Fruit fly (Drosophila melanogaster) whole organism, wandering third instar larva: Measurements from ENCODE around the gene CG34134.

ENCODE experiments used
- CG32264 ChIP-seq: fragments of 200-800 bp; sonication (Bioruptor generic); optimal IDR thresholded peaks from 2 replicates; lab custom pipeline; 2016; ENCODE audit warnings: missing biosample characterization, missing genetic modification characterization
- CG9705 ChIP-seq: fragments of 200-800 bp; sonication (Bioruptor generic); optimal IDR thresholded peaks from 2 replicates; lab custom pipeline; 2018; ENCODE audit warnings: missing biosample characterization, mild to moderate bottlenecking, missing genetic modification characterization
- CrebA ChIP-seq: fragments of 200-800 bp; sonication (Bioruptor generic); optimal IDR thresholded peaks from 2 replicates; lab custom pipeline; 2016; ENCODE audit warnings: missing biosample characterization, mild to moderate bottlenecking, missing genetic modification characterization, borderline replicate concordance
- Dfd ChIP-seq: fragments of >200 bp; optimal IDR thresholded peaks from 2 replicates; lab custom pipeline; 2017; ENCODE audit warnings: missing biosample characterization, missing genetic modification characterization
- Dif ChIP-seq: fragments of 200-275, 200-300 bp; sonication (Bioruptor generic); optimal IDR thresholded peaks from 2 replicates; lab custom pipeline; 2018; ENCODE audit warnings: missing biosample characterization, missing genetic modification characterization; ENCODE audit not compliant: partially characterized antibody
- GATAd ChIP-seq: sonication (Bioruptor generic); optimal IDR thresholded peaks from 2 replicates; lab custom pipeline; 2016; ENCODE audit warnings: missing biosample characterization, missing genetic modification characterization
- HLH106 ChIP-seq: fragments of 200-800 bp; optimal IDR thresholded peaks from 3 replicates; lab custom pipeline; 2019; ENCODE audit warnings: missing biosample characterization, mild to moderate bottlenecking, missing genetic modification characterization, moderate library complexity
- Hnf4 ChIP-seq: fragments of 200-800 bp; sonication (Bioruptor generic); optimal IDR thresholded peaks from 2 replicates; lab custom pipeline; 2016; ENCODE audit warnings: missing biosample characterization, mild to moderate bottlenecking, missing genetic modification characterization
- Hr78 ChIP-seq: fragments of >200 bp; optimal IDR thresholded peaks from 2 replicates; lab custom pipeline; 2017; ENCODE audit warnings: missing biosample characterization, missing genetic modification characterization
- Hr83 ChIP-seq: fragments of 200-300 bp; sonication (Bioruptor generic); optimal IDR thresholded peaks from 2 replicates; lab custom pipeline; 2016; ENCODE audit warnings: missing biosample characterization, mild to moderate bottlenecking, missing genetic modification characterization, moderate library complexity; ENCODE audit not compliant: poor library complexity, severe bottlenecking
- Jra ChIP-seq: sonication (Bioruptor generic); optimal IDR thresholded peaks from 2 replicates; lab custom pipeline; 2016; ENCODE audit warnings: missing biosample characterization, missing genetic modification characterization
- Mio ChIP-seq: sonication (Bioruptor generic); optimal IDR thresholded peaks from 2 replicates; lab custom pipeline; 2016; ENCODE audit warnings: missing biosample characterization, missing genetic modification characterization
- Myc ChIP-seq: fragments of >200 bp; optimal IDR thresholded peaks from 2 replicates; lab custom pipeline; 2017
- N ChIP-seq: fragments of >200 bp; optimal IDR thresholded peaks from 2 replicates; lab custom pipeline; 2018; ENCODE audit warnings: missing biosample characterization, missing external identifiers, missing genetic modification characterization
- OdsH ChIP-seq: fragments of 200-800 bp; sonication (Bioruptor generic); optimal IDR thresholded peaks from 2 replicates; lab custom pipeline; 2016; ENCODE audit warnings: missing biosample characterization, mild to moderate bottlenecking, missing genetic modification characterization
- Rel ChIP-seq, 2 experiments: fragments of 200-800 bp; sonication (Bioruptor generic) in 1 of 2; optimal IDR thresholded peaks; 2 replicates in 1 of 2; 3 replicates in 1 of 2; lab custom pipeline; 2016 to 2019; ENCODE audit warnings: mild to moderate bottlenecking in 2 of 2, missing biosample characterization in 2 of 2, missing genetic modification characterization in 2 of 2, moderate library complexity in 1 of 2
- Sp1 ChIP-seq: fragments of 200-800 bp; sonication (Bioruptor generic); optimal IDR thresholded peaks from 3 replicates; lab custom pipeline; 2019; ENCODE audit warnings: missing biosample characterization, mild to moderate bottlenecking, missing genetic modification characterization, moderate library complexity
- Vsx2 ChIP-seq: fragments of 200-300, 225-300 bp; sonication (Bioruptor generic); optimal IDR thresholded peaks from 2 replicates; lab custom pipeline; 2018; ENCODE audit warnings: missing biosample characterization, missing genetic modification characterization; ENCODE audit not compliant: partially characterized antibody
- br ChIP-seq: fragments of 200-800 bp; sonication (Bioruptor generic); optimal IDR thresholded peaks from 2 replicates; lab custom pipeline; 2016; ENCODE audit warnings: missing biosample characterization, missing genetic modification characterization
- brk ChIP-seq: fragments of 200-800 bp; sonication (Bioruptor generic); optimal IDR thresholded peaks from 2 replicates; lab custom pipeline; 2016; ENCODE audit warnings: missing biosample characterization, mild to moderate bottlenecking, missing genetic modification characterization
- dl ChIP-seq, 2 experiments: fragments of 175-275, 200-275 bp in 1 of 2; fragments of 200-275 bp in 1 of 2; sonication (Bioruptor generic); optimal IDR thresholded peaks; lab custom pipeline; 2018; ENCODE audit warnings: mild to moderate bottlenecking in 2 of 2, missing biosample characterization in 2 of 2, missing genetic modification characterization in 2 of 2, moderate library complexity in 2 of 2; ENCODE audit not compliant: partially characterized antibody in 2 of 2, insufficient read depth in 1 of 2
- dmrt93B ChIP-seq: fragments of 200-800 bp; sonication (Bioruptor generic); optimal IDR thresholded peaks from 2 replicates; lab custom pipeline; 2018; ENCODE audit warnings: missing biosample characterization, mild to moderate bottlenecking, missing genetic modification characterization
- ey ChIP-seq: fragments of 200-800 bp; sonication (Bioruptor generic); optimal IDR thresholded peaks from 2 replicates; lab custom pipeline; 2016; ENCODE audit warnings: missing biosample characterization, missing genetic modification characterization
- foxo ChIP-seq, 2 experiments: fragments of 200-800 bp; sonication (Bioruptor generic); optimal IDR thresholded peaks; 2 replicates in 1 of 2; 3 replicates in 1 of 2; lab custom pipeline; 2016 to 2017; ENCODE audit warnings: missing biosample characterization in 2 of 2, missing genetic modification characterization in 2 of 2
- fru ChIP-seq: fragments of 200-800 bp; sonication (Bioruptor generic); optimal IDR thresholded peaks from 3 replicates; lab custom pipeline; 2016; ENCODE audit warnings: missing biosample characterization, mild to moderate bottlenecking, missing genetic modification characterization
- h ChIP-seq: fragments of 200-800 bp; sonication (Bioruptor generic); optimal IDR thresholded peaks from 3 replicates; lab custom pipeline; 2016; ENCODE audit warnings: missing biosample characterization, mild to moderate bottlenecking, missing genetic modification characterization
- jim ChIP-seq: fragments of 175-275, 200-325 bp; sonication (Bioruptor generic); optimal IDR thresholded peaks from 2 replicates; lab custom pipeline; 2016; ENCODE audit warnings: missing biosample characterization, mild to moderate bottlenecking, missing genetic modification characterization
- lola ChIP-seq: fragments of >200 bp; optimal IDR thresholded peaks from 2 replicates; lab custom pipeline; 2017; ENCODE audit warnings: missing biosample characterization, missing genetic modification characterization
- pan ChIP-seq: fragments of >200 bp; optimal IDR thresholded peaks from 2 replicates; lab custom pipeline; 2017
- psq ChIP-seq: fragments of 200-800 bp; sonication (Bioruptor generic); optimal IDR thresholded peaks from 3 replicates; lab custom pipeline; 2017; ENCODE audit warnings: missing biosample characterization, mild to moderate bottlenecking, missing genetic modification characterization, moderate library complexity
- rgr ChIP-seq: fragments of 200-800 bp; sonication (Bioruptor generic); optimal IDR thresholded peaks from 3 replicates; lab custom pipeline; 2016; ENCODE audit warnings: missing biosample characterization, mild to moderate bottlenecking, missing genetic modification characterization
- sage ChIP-seq: fragments of 200-800 bp; sonication (Bioruptor generic); optimal IDR thresholded peaks from 2 replicates; lab custom pipeline; 2016; ENCODE audit warnings: missing biosample characterization, mild to moderate bottlenecking, missing genetic modification characterization
- tai ChIP-seq: sonication (Bioruptor generic); optimal IDR thresholded peaks from 2 replicates; lab custom pipeline; 2016; ENCODE audit warnings: missing biosample characterization, missing genetic modification characterization
- woc ChIP-seq: sonication (Bioruptor generic); optimal IDR thresholded peaks from 2 replicates; lab custom pipeline; 2016; ENCODE audit warnings: missing biosample characterization, mild to moderate bottlenecking, missing genetic modification characterization

CG34134 gene

DNA sequence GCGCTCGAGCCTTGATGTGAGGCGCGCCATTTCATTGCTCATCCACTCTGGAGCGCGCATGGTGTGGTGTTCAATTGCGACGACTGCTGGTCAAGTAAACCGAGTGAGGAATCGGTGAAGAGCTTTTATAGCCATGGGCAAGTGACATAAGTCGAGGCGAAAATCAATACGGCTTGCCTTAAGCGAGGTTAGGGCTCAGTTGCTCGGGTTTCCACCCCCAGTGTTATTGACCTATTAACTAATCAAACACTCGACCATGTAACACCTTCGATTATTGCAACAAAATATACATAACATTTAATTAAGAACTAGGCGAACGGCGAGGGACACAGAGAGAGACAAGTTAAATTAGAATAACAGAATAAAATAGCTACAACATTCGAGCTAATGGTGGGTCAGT, at the start of gene CG34134:
Gene CG34134, minus strand, starts transcription at position 101 of the 400 bp plus-strand sequence.
- TF ChIP-seq GATAd (GFP tag; lab: Kevin White, UChicago), result no peak
- TF ChIP-seq HLH106, result no peak
- no peak for TF ChIP-seq Hnf4 (GFP tag; lab: Kevin White, UChicago)
- no peak for TF ChIP-seq Dif (GFP tag; lab: Kevin White, UChicago)
- TF ChIP-seq N (GFP tag; lab: Kevin White, UChicago), result no peak
- TF ChIP-seq CG32264 (GFP tag; lab: Kevin White, UChicago), result no peak
- no peak for TF ChIP-seq pan (lab: Kevin White, UChicago)
- no peak for TF ChIP-seq Rel (GFP tag; optimal IDR thresholded peaks at IDR 0.05; lab: Kevin White, UChicago)
- TF ChIP-seq Rel (tag; optimal IDR thresholded peaks at IDR 0.05; lab: Kevin White, UChicago), result no peak
- TF ChIP-seq rgr (GFP tag; lab: Kevin White, UChicago), result no peak
- TF ChIP-seq CG9705, result no peak
- no peak for TF ChIP-seq Sp1 (GFP tag; lab: Kevin White, UChicago)
- TF ChIP-seq dmrt93B (GFP tag; lab: Kevin White, UChicago), result no peak
- no peak for TF ChIP-seq fru (GFP tag; lab: Kevin White, UChicago)
- no peak for TF ChIP-seq Jra (GFP tag; lab: Kevin White, UChicago)
- no peak for TF ChIP-seq sage (GFP tag; lab: Kevin White, UChicago)
- no peak for TF ChIP-seq Vsx2 (GFP tag; lab: Kevin White, UChicago)
- TF ChIP-seq Myc (lab: Kevin White, UChicago), result no peak
- no peak for TF ChIP-seq OdsH
- no peak for TF ChIP-seq ey
- TF ChIP-seq CrebA (GFP tag; lab: Kevin White, UChicago), result no peak

DNA sequence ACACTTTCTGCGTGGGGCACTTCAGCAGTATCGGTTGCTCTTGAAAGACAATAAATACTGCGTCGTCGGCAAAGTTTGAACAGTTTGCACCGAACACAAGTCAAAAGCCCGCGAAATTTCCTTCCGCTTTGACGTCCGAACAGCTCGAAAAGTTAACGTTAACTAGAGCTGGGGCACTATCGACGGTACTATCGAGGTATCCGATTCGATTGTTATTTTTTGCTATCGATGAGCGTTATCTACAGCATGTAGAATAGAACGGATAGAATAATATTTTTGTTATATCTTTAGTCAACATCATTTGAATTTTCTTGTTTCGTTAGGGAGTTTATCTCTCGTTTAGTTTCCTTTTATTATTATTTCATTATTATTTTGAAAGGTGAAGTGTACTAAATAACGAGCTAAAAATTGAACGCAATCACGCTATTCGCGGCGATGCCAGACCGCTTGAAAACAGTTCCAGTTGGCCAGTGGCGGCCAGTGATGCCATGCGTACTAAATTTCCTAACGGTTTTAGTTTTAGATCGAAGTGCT, 49.2 kb upstream of the CG34134 start, which contains the start of gene Pvr:
Gene Pvr, minus strand, starts transcription at position 167 of the 534 bp plus-strand sequence.
- TF ChIP-seq Myc (lab: Kevin White, UChicago) (peak; percentile 88), ey (no peak), fru (GFP tag; lab: Kevin White, UChicago) (no peak), CG32264 (GFP tag; lab: Kevin White, UChicago) (no peak), psq (GFP tag; lab: Kevin White, UChicago) (no peak), HLH106 (no peak), br (no peak), woc (GFP tag; lab: Kevin White, UChicago) (no peak), Hr78 (GFP tag; lab: Kevin White, UChicago) (no peak), Hr83 (peak; percentile 46), CrebA (GFP tag; lab: Kevin White, UChicago) (peak; percentile 15), dl (GFP tag; optimal IDR thresholded peaks at IDR 0.05; lab: Kevin White, UChicago; ENCODE audit: insufficient read depth in 1 of 2, partially characterized antibody in 2 of 2) (no peak), pan (lab: Kevin White, UChicago) (no peak), Vsx2 (GFP tag; lab: Kevin White, UChicago) (no peak), Dfd (GFP tag; lab: Kevin White, UChicago) (no peak), rgr (GFP tag; lab: Kevin White, UChicago) (no peak), jim (GFP tag; lab: Kevin White, UChicago) (peak; percentile 30), Sp1 (GFP tag; lab: Kevin White, UChicago) (no peak), N (GFP tag; lab: Kevin White, UChicago) (no peak), Mio (GFP tag; lab: Kevin White, UChicago) (no peak), sage (GFP tag; lab: Kevin White, UChicago) (peak; percentile 42), lola (GFP tag; lab: Kevin White, UChicago) (no peak), CG9705 (no peak), Jra (GFP tag; lab: Kevin White, UChicago) (no peak), Rel (GFP tag; optimal IDR thresholded peaks at IDR 0.05; lab: Kevin White, UChicago) (no peak), Rel (tag; optimal IDR thresholded peaks at IDR 0.05; lab: Kevin White, UChicago) (no peak), h (GFP tag; lab: Kevin White, UChicago) (peak; percentile 18), tai (GFP tag; lab: Kevin White, UChicago) (peak; percentile 19), Dif (GFP tag; lab: Kevin White, UChicago) (no peak), foxo (GFP tag; optimal IDR thresholded peaks at IDR 0.05; lab: Kevin White, UChicago) (no peak), brk (GFP tag; lab: Kevin White, UChicago) (peak; percentile 68)
- TF ChIP-seq, all 38 proteins: peak for 8
